Worm (Caenorhabditis elegans): ENCODE measurements around the gene pha-4.

pha-4 gene

DNA sequence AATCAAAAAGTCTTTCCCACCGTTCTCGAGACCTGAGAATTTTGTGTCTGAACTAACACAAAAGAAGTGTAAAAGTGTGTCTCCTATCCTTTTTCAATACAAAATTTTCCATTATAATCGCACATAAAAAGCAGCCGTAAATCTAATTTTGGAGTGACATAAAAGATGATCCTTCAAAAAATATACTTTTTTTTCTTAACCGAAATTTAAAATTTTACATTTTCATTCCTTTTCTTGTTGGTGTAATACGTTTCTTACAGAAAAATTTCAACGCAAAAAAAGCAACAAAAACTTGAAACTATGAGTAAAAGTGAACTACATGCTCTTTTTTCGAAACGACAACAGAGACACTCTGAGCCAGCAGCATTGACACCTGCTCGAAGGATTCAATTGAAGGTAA lies 54.2 kb downstream of the pha-4 start, which contains the start of gene Y44A6D.6 (continued):
- TF ChIP-seq zip-2 (tag; optimal IDR thresholded peaks at IDR 0.05), result no peak
- TF ChIP-seq lin-15B (tag; optimal IDR thresholded peaks at IDR 0.05), result no peak
- no peak for TF ChIP-seq zfp-2 (tag; optimal IDR thresholded peaks at IDR 0.05)
- no peak for TF ChIP-seq nhr-28 (tag; optimal IDR thresholded peaks at IDR 0.05)
- no peak for TF ChIP-seq nhr-6 (tag; optimal IDR thresholded peaks at IDR 0.05)
